Worm (Caenorhabditis elegans): Measurements from ENCODE around the gene C36H8.1.

C36H8.1 gene

ce11 chrIV:12785988-12786387 is 41.4 kb upstream of the C36H8.1 start:
- peak; percentile 19 for TF ChIP-seq snpc-4 (tag; optimal IDR thresholded peaks at IDR 0.05)
- peak; percentile 75 for TF ChIP-seq F49E8.2 (tag; optimal IDR thresholded peaks at IDR 0.05; ENCODE audit: borderline replicate concordance)
- TF ChIP-seq spr-3 (GFP tag; optimal IDR thresholded peaks at IDR 0.05) = no peak
- TF ChIP-seq mdt-29 (GFP tag; IDR thresholded peaks at IDR 0.05) = peak; percentile 42; the same call in 1 of the 2 replicates
- no peak for TF ChIP-seq madf-5 (GFP tag; IDR thresholded peaks at IDR 0.05)
- TF ChIP-seq snpc-1.2 (GFP tag; IDR thresholded peaks at IDR 0.05) = peak; percentile 92
- TF ChIP-seq lin-38 (GFP tag; IDR thresholded peaks at IDR 0.05) = peak; percentile 33; the same call in 1 of the 2 replicates
- peak; percentile 36; the same call in 1 of the 2 replicates for TF ChIP-seq Y48G9A.11 (GFP tag; IDR thresholded peaks at IDR 0.05)

DNA sequence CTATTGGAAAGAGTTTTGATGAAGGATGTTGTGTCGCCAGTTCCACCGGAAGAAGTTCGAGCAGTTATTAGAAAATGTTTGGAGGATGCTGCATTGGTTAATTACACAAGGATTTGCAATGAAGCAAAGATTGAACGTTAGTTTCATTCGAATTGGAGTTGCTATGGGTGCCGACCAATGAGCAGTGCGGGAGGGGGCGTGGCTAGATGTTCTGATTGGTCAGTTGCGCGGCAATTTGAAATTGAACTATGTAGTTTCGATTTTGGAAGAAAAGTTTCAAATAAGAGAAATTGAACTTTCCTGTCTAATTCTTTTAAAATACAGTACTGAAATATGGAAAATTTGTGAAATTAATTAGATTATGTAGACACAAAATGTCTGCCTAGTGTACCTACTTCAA is 38.6 kb upstream of the C36H8.1 start:
- TF ChIP-seq mdt-29 (GFP tag; IDR thresholded peaks at IDR 0.05) = no peak
- no peak for TF ChIP-seq hif-1 (tag; optimal IDR thresholded peaks at IDR 0.05)
- no peak for TF ChIP-seq Y105C5A.15 (GFP tag; IDR thresholded peaks at IDR 0.05)
- TF ChIP-seq unc-62 (GFP tag; optimal IDR thresholded peaks at IDR 0.05 in 1 of 2) = peak in 1 of 2 experiments; percentile 71
- TF ChIP-seq unc-62 (tag; optimal IDR thresholded peaks at IDR 0.05) = no peak

- TF ChIP-seq dmd-9 (GFP tag; IDR thresholded peaks at IDR 0.05) (0 out of 2 replicates have a peak, but pooled peaks have one; percentile 25), Y48G9A.11 (GFP tag; IDR thresholded peaks at IDR 0.05) (peak; percentile 74), rbr-2 (tag; optimal IDR thresholded peaks at IDR 0.05) (no peak), arid-1 (GFP tag; conservative IDR thresholded peaks at IDR 0.05) (peak; percentile 60; the same call in 1 of the 2 replicates), F49E8.2 (tag; optimal IDR thresholded peaks at IDR 0.05; ENCODE audit: borderline replicate concordance) (peak; percentile 83), lin-15B (tag; optimal IDR thresholded peaks at IDR 0.05) (no peak), ceh-44 (GFP tag; IDR thresholded peaks at IDR 0.05) (peak; percentile 82), unc-130 (GFP tag; optimal IDR thresholded peaks at IDR 0.05) (peak; percentile 39), R02D3.7 (tag; optimal IDR thresholded peaks at IDR 0.05) (no peak), mdt-29 (GFP tag; IDR thresholded peaks at IDR 0.05) (0 out of 2 replicates have a peak, but pooled peaks have one; percentile 29), unc-62 (GFP tag; optimal IDR thresholded peaks at IDR 0.05 in 1 of 2) (peak in 1 of 2 experiments; percentile 54), unc-62 (tag; optimal IDR thresholded peaks at IDR 0.05) (no peak), lim-7 (GFP tag; IDR thresholded peaks at IDR 0.05) (0 out of 2 replicates have a peak, but pooled peaks have one; percentile 49), lin-38 (GFP tag; IDR thresholded peaks at IDR 0.05) (peak; percentile 15; the same call in 1 of the 2 replicates), cey-2 (tag; optimal IDR thresholded peaks at IDR 0.05; ENCODE audit: borderline replicate concordance, insufficient read depth) (no peak), aha-1 (tag) (peak; percentile 39), snpc-1.2 (GFP tag; IDR thresholded peaks at IDR 0.05) (peak; percentile 95)
These were observed 37.3 kb upstream of the C36H8.1 start for ce11 chrIV:12781804-12782449.

- no peak for TF ChIP-seq aha-1 (tag)
- TF ChIP-seq lsy-2 (tag; optimal IDR thresholded peaks at IDR 0.05) = no peak
- no peak for TF ChIP-seq attf-4 (tag; optimal IDR thresholded peaks at IDR 0.05)
- no peak for TF ChIP-seq hif-1 (tag; optimal IDR thresholded peaks at IDR 0.05)
- TF ChIP-seq D1046.2 (GFP tag; IDR thresholded peaks at IDR 0.05) = peak; percentile 58; the same call in 1 of the 2 replicates
- TF ChIP-seq egl-43 (GFP tag; IDR thresholded peaks at IDR 0.05) = 0 out of 2 replicates have a peak, but pooled peaks have one; percentile 18
- no peak for TF ChIP-seq lim-7 (GFP tag; IDR thresholded peaks at IDR 0.05)
- 0 out of 2 replicates have a peak, but pooled peaks have one; percentile 42 for TF ChIP-seq snpc-1.2 (GFP tag; IDR thresholded peaks at IDR 0.05)
- TF ChIP-seq set-16 (GFP tag; IDR thresholded peaks at IDR 0.05) = peak; percentile 85
- TF ChIP-seq mdt-29 (GFP tag; IDR thresholded peaks at IDR 0.05) = no peak
- no peak for TF ChIP-seq mep-1 (tag; optimal IDR thresholded peaks at IDR 0.05)
These were observed 36.4 kb upstream of the C36H8.1 start for ce11 chrIV:12780980-12781379.

- TF ChIP-seq fkh-10 (GFP tag; optimal IDR thresholded peaks at IDR 0.05) (peak; percentile 71), ces-1 (GFP tag; optimal IDR thresholded peaks at IDR 0.05) (peak; percentile 30), mdt-29 (GFP tag; IDR thresholded peaks at IDR 0.05) (no peak), ctbp-1 (GFP tag; IDR thresholded peaks at IDR 0.05) (peak; percentile 35; the same call in 1 of the 2 replicates)
These were observed 28.9 kb upstream of the C36H8.1 start, which contains the start of gene unc-31 for ce11 chrIV:12773519-12773918. TSS of gene unc-31 (plus strand) at chrIV:12773867.
